Worm (Caenorhabditis elegans) whole organism, early embryonic: ENCODE results near the gene Y43F8B.23.

Experiments
- aly-1 ChIP-seq: sonication (generic microtip); optimal IDR thresholded peaks from 2 replicates; lab custom pipeline; 2016; ENCODE audit warnings: missing genetic modification characterization, missing compliant biosample characterization
- ama-1 ChIP-seq: fragments of 150-350 bp; optimal IDR thresholded peaks from 2 replicates; lab custom pipeline; 2014
- ceh-13 ChIP-seq: fragments of 200-800 bp; sonication (Bioruptor generic); optimal IDR thresholded peaks from 2 replicates; lab custom pipeline; 2018; ENCODE audit warnings: mild to moderate bottlenecking, missing genetic modification characterization, missing compliant biosample characterization

DNA sequence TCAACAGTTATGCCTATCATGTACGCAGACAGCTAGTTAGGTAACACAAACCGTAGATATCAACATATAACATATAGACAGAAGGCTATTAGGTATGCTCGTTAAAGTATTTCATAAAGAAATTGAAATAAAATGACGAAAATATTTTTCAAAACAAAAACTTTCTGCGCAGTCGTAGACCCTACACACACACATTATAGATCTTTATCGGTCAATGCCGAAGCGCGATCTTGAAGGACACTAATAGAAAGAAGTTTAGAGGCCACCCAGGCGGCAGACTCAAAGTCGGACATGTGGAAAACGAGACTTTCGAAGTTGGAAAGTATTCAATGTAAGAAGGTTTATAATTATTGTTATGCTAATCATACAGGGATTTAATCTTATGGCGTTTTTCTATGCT, 38.5 kb downstream of the Y43F8B.23 start:
- TF ChIP-seq ceh-13 (no peak), aly-1 (tag; lab: Kevin White, UChicago) (no peak), ama-1 (no peak)
